Fruit fly (Drosophila melanogaster) whole organism, embryonic: Measurements from ENCODE around the gene CG43338.
A peak's percentile ranks its signal among the peaks of the same experiment; 100 is the strongest.

Experiments
- CG11093 ChIP-seq: fragments of 200-800 bp; sonication (Bioruptor generic); IDR thresholded peaks from 3 replicates; pipeline ENCODE4 v1.3.6; 2022; ENCODE audit warnings: missing biosample characterization, missing genetic modification characterization
- CG11456 ChIP-seq: fragments of 200-800 bp; sonication (Bioruptor generic); IDR thresholded peaks from 3 replicates; pipeline ENCODE4 v1.3.6; 2022; ENCODE audit warnings: missing biosample characterization, missing genetic modification characterization
- CG12942 ChIP-seq: fragments of 200-800 bp; sonication (Bioruptor generic); optimal IDR thresholded peaks from 3 replicates; lab custom pipeline; 2016; ENCODE audit warnings: missing biosample characterization, missing genetic modification characterization
- CG14014 ChIP-seq: fragments of 200-800 bp; sonication (Bioruptor generic); IDR thresholded peaks from 2 replicates; pipeline ENCODE4 v1.3.6; 2022; ENCODE audit warnings: missing biosample characterization, missing genetic modification characterization
- CG16813 ChIP-seq: fragments of 200-800 bp; sonication (Bioruptor generic); IDR thresholded peaks from 3 replicates; pipeline ENCODE4 v1.3.6; 2022; ENCODE audit warnings: missing biosample characterization, missing genetic modification characterization; ENCODE audit not compliant: partially characterized antibody
- CG18262 ChIP-seq: fragments of 200-800 bp; optimal IDR thresholded peaks from 3 replicates; lab custom pipeline; 2019; ENCODE audit warnings: missing biosample characterization, mild to moderate bottlenecking, missing genetic modification characterization, moderate library complexity
- CG18599 ChIP-seq: fragments of 200-800 bp; sonication (Bioruptor generic); optimal IDR thresholded peaks from 3 replicates; lab custom pipeline; 2017; ENCODE audit warnings: missing biosample characterization, missing genetic modification characterization, mild to moderate bottlenecking, moderate library complexity, missing genetic modification reagents
- CG18619 ChIP-seq: fragments of 200-800 bp; sonication (Bioruptor generic); optimal IDR thresholded peaks from 3 replicates; lab custom pipeline; 2017; ENCODE audit warnings: missing biosample characterization, mild to moderate bottlenecking, missing genetic modification characterization
- CG32767 ChIP-seq: fragments of 200-800 bp; sonication (Bioruptor generic); IDR thresholded peaks from 2 replicates; pipeline ENCODE4 v1.3.6; 2022; ENCODE audit warnings: missing biosample characterization, missing genetic modification characterization
- CG3281 ChIP-seq: fragments of 200-800 bp; sonication (Bioruptor generic); optimal IDR thresholded peaks from 3 replicates; lab custom pipeline; 2017; ENCODE audit warnings: missing biosample characterization, mild to moderate bottlenecking, missing genetic modification characterization
- CG4328 ChIP-seq: fragments of 200-800 bp; sonication (Bioruptor generic); optimal IDR thresholded peaks from 3 replicates; lab custom pipeline; 2017; ENCODE audit warnings: missing biosample characterization, missing genetic modification reagents, missing genetic modification characterization
- CG6272 ChIP-seq: fragments of 200-800 bp; sonication (Bioruptor generic); IDR thresholded peaks from 2 replicates; pipeline ENCODE4 v1.3.6; 2022; ENCODE audit warnings: missing biosample characterization, missing genetic modification characterization
- CG6654 ChIP-seq: fragments of 200-800 bp; sonication (Bioruptor generic); optimal IDR thresholded peaks from 2 replicates; lab custom pipeline; 2017; ENCODE audit warnings: missing biosample characterization, mild to moderate bottlenecking, missing genetic modification characterization
- CG6683 ChIP-seq: fragments of 200-800 bp; sonication (Bioruptor generic); optimal IDR thresholded peaks from 2 replicates; lab custom pipeline; 2017; ENCODE audit warnings: missing biosample characterization, mild to moderate bottlenecking, missing genetic modification characterization, missing genetic modification reagents
- Chrac-16 ChIP-seq: fragments of 200-800 bp; sonication (Bioruptor generic); optimal IDR thresholded peaks from 3 replicates; lab custom pipeline; 2016; ENCODE audit warnings: missing biosample characterization, missing genetic modification characterization
- Dp ChIP-seq: fragments of 200-800 bp; sonication (Bioruptor generic); optimal IDR thresholded peaks from 2 replicates; lab custom pipeline; 2018; ENCODE audit warnings: missing biosample characterization, mild to moderate bottlenecking, missing genetic modification characterization, moderate library complexity
- Fer3 ChIP-seq: fragments of 200-800 bp; sonication (Bioruptor generic); optimal IDR thresholded peaks from 2 replicates; lab custom pipeline; 2018; ENCODE audit warnings: missing biosample characterization, mild to moderate bottlenecking, missing genetic modification characterization, moderate library complexity
- Gug ChIP-seq: fragments of 200-800 bp; sonication (Bioruptor generic); IDR thresholded peaks from 4 replicates; pipeline ENCODE4 v1.3.6; 2022; ENCODE audit warnings: missing biosample characterization, missing genetic modification characterization
- H2.0 ChIP-seq: fragments of 200-800 bp; sonication (Bioruptor generic); IDR thresholded peaks from 2 replicates; pipeline ENCODE4 v1.3.6; 2022; ENCODE audit warnings: missing biosample characterization, missing genetic modification characterization
- HmgZ ChIP-seq: fragments of 200-800 bp; sonication (Bioruptor generic); optimal IDR thresholded peaks from 2 replicates; lab custom pipeline; 2018; ENCODE audit warnings: missing biosample characterization, mild to moderate bottlenecking, missing genetic modification characterization
- Hsf ChIP-seq: fragments of 200-800 bp; sonication (Bioruptor generic); optimal IDR thresholded peaks from 3 replicates; lab custom pipeline; 2016; ENCODE audit warnings: missing biosample characterization, missing genetic modification characterization
- Kr ChIP-seq: fragments of 200-800 bp; sonication (Bioruptor generic); optimal IDR thresholded peaks from 2 replicates; lab custom pipeline; 2017; ENCODE audit warnings: missing biosample characterization, mild to moderate bottlenecking, missing genetic modification characterization
- Lim3 ChIP-seq: fragments of 200-800 bp; sonication (Bioruptor generic); IDR thresholded peaks from 2 replicates; pipeline ENCODE4 v1.3.6; 2022; ENCODE audit warnings: missing biosample characterization, missing genetic modification characterization
- Meics ChIP-seq: fragments of 200-800 bp; sonication (Bioruptor generic); optimal IDR thresholded peaks from 2 replicates; lab custom pipeline; 2017; ENCODE audit warnings: missing biosample characterization, mild to moderate bottlenecking, missing genetic modification characterization
- NK7.1 ChIP-seq: fragments of 200-800 bp; sonication (Bioruptor generic); optimal IDR thresholded peaks from 3 replicates; lab custom pipeline; 2016; ENCODE audit warnings: missing biosample characterization, missing genetic modification characterization
- Rx ChIP-seq: fragments of 200-800 bp; sonication (Bioruptor generic); IDR thresholded peaks from 2 replicates; pipeline ENCODE4 v1.3.6; 2022; ENCODE audit warnings: missing biosample characterization, missing genetic modification characterization
- Side ChIP-seq: fragments of 200-800 bp; sonication (Bioruptor generic); optimal IDR thresholded peaks from 2 replicates; lab custom pipeline; 2016; ENCODE audit warnings: missing biosample characterization, missing genetic modification characterization
- btn ChIP-seq: fragments of 200-800 bp; sonication (Bioruptor generic); optimal IDR thresholded peaks from 2 replicates; lab custom pipeline; 2016; ENCODE audit warnings: missing biosample characterization, missing genetic modification characterization
- cg ChIP-seq: fragments of 200-800 bp; sonication (Bioruptor generic); optimal IDR thresholded peaks from 3 replicates; lab custom pipeline; 2019; ENCODE audit warnings: missing biosample characterization, mild to moderate bottlenecking, missing genetic modification characterization, moderate library complexity
- dimm ChIP-seq: fragments of 200-800 bp; sonication (Bioruptor generic); IDR thresholded peaks from 2 replicates; pipeline ENCODE4 v1.3.6; 2022; ENCODE audit warnings: missing biosample characterization, missing genetic modification characterization
- dmrt99B ChIP-seq: fragments of 200-800 bp; sonication (Bioruptor generic); optimal IDR thresholded peaks from 2 replicates; lab custom pipeline; 2018; ENCODE audit warnings: missing biosample characterization, mild to moderate bottlenecking, missing genetic modification characterization, moderate library complexity
- grn ChIP-seq: fragments of 200-800 bp; sonication (Bioruptor generic); optimal IDR thresholded peaks from 3 replicates; lab custom pipeline; 2017; ENCODE audit warnings: missing biosample characterization, missing genetic modification characterization
- gro ChIP-seq: fragments of 200-800 bp; sonication (Bioruptor generic); optimal IDR thresholded peaks from 2 replicates; lab custom pipeline; 2016; ENCODE audit warnings: missing biosample characterization, missing genetic modification characterization
- ind ChIP-seq: fragments of 200-800 bp; sonication (Bioruptor generic); optimal IDR thresholded peaks from 3 replicates; lab custom pipeline; 2016; ENCODE audit warnings: missing biosample characterization, missing genetic modification characterization
- inv ChIP-seq: fragments of 200-800 bp; sonication (Bioruptor generic); IDR thresholded peaks from 2 replicates; pipeline ENCODE4 v1.3.6; 2022; ENCODE audit warnings: missing biosample characterization, missing genetic modification characterization; ENCODE audit not compliant: partially characterized antibody
- klu ChIP-seq: fragments of 200-800 bp; sonication (Bioruptor generic); IDR thresholded peaks from 2 replicates; pipeline ENCODE4 v1.3.6; 2022; ENCODE audit warnings: missing biosample characterization, missing genetic modification characterization
- lab ChIP-seq: fragments of 200-800 bp; sonication (Bioruptor generic); optimal IDR thresholded peaks from 3 replicates; lab custom pipeline; 2017; ENCODE audit warnings: missing biosample characterization, missing genetic modification characterization, mild to moderate bottlenecking, moderate library complexity, missing genetic modification reagents
- lov ChIP-seq, 2 experiments: fragments of 200-800 bp in 1 of 2; fragments of >200 bp in 1 of 2; sonication (Bioruptor generic) in 1 of 2; IDR thresholded peaks in 1 of 2; optimal IDR thresholded peaks in 1 of 2; 2 replicates in 1 of 2; 3 replicates in 1 of 2; pipeline versions ENCODE4 v1.3.6 to Lab custom; 2017 to 2022; ENCODE audit warnings: missing biosample characterization in 1 of 2, missing genetic modification characterization in 1 of 2
- mam ChIP-seq: fragments of 200-800 bp; sonication (Bioruptor generic); optimal IDR thresholded peaks from 3 replicates; lab custom pipeline; 2016; ENCODE audit warnings: missing biosample characterization, missing genetic modification characterization
- odd ChIP-seq: fragments of 200-800 bp; sonication (Bioruptor generic); optimal IDR thresholded peaks from 2 replicates; lab custom pipeline; 2017; ENCODE audit warnings: missing biosample characterization, mild to moderate bottlenecking, missing genetic modification characterization
- pnt ChIP-seq: fragments of 200-800 bp; sonication (Bioruptor generic); optimal IDR thresholded peaks from 3 replicates; lab custom pipeline; 2016; ENCODE audit warnings: missing biosample characterization, missing genetic modification characterization
- psq ChIP-seq: fragments of 200-800 bp; sonication (Bioruptor generic); optimal IDR thresholded peaks from 2 replicates; lab custom pipeline; 2017; ENCODE audit warnings: missing biosample characterization, missing genetic modification characterization
- seq ChIP-seq: fragments of 200-800 bp; sonication (Bioruptor generic); IDR thresholded peaks from 2 replicates; pipeline ENCODE4 v1.3.6; 2022; ENCODE audit warnings: missing biosample characterization, missing genetic modification characterization
- ttk ChIP-seq: fragments of 200-800 bp; sonication (Bioruptor generic); IDR thresholded peaks from 2 replicates; pipeline ENCODE4 v2.1.2; 2022; ENCODE audit warnings: missing biosample characterization, missing genetic modification characterization
- vvl ChIP-seq: fragments of 200-800 bp; sonication (Bioruptor generic); IDR thresholded peaks from 2 replicates; pipeline ENCODE4 v1.3.6; 2022; ENCODE audit warnings: missing biosample characterization, missing genetic modification characterization
- zen2 ChIP-seq: fragments of 200-800 bp; sonication (Bioruptor generic); IDR thresholded peaks from 3 replicates; pipeline ENCODE4 v1.3.6; 2022; ENCODE audit warnings: missing biosample characterization, missing genetic modification characterization; ENCODE audit not compliant: partially characterized antibody

CG43338 gene

dm6 chr2L:18677910-18678639, 7.0 kb upstream of the CG43338 start (continued):
- TF ChIP-seq pnt (GFP tag; lab: Kevin White, UChicago) = no peak
- no peak for TF ChIP-seq CG6683 (GFP tag; lab: Kevin White, UChicago)
- no peak for TF ChIP-seq gro (GFP tag; lab: Kevin White, UChicago)
- TF ChIP-seq CG11093 (GFP tag; lab: Robert Waterston, UW) = no peak
- TF ChIP-seq Meics = no peak
- no peak for TF ChIP-seq CG18262 (tag; lab: Kevin White, UChicago)
- no peak for TF ChIP-seq Side (GFP tag; lab: Kevin White, UChicago)
- TF ChIP-seq CG18619 (GFP tag; lab: Kevin White, UChicago) = peak; percentile 9
- peak; percentile 12 for TF ChIP-seq CG4328 (GFP tag; lab: Kevin White, UChicago)
- TF ChIP-seq ttk (GFP tag; lab: Robert Waterston, UW) = no peak
- no peak for TF ChIP-seq dimm (GFP tag; lab: Robert Waterston, UW)
- TF ChIP-seq Chrac-16 (GFP tag; lab: Kevin White, UChicago) = peak; percentile 15
- no peak for TF ChIP-seq Gug (GFP tag; lab: Robert Waterston, UW)
- TF ChIP-seq ind (GFP tag; lab: Kevin White, UChicago) = peak; percentile 3
- no peak for TF ChIP-seq Fer3 (tag; lab: Kevin White, UChicago)
- TF ChIP-seq klu = no peak
- no peak for TF ChIP-seq Kr (GFP tag; lab: Kevin White, UChicago)
- no peak for TF ChIP-seq lov (optimal IDR thresholded peaks at IDR 0.05; lab: Kevin White, UChicago)
- TF ChIP-seq lov (GFP tag; IDR thresholded peaks at IDR 0.05; lab: Robert Waterston, UW) = no peak
- no peak for TF ChIP-seq Lim3
- TF ChIP-seq CG6272 (GFP tag; lab: Robert Waterston, UW) = no peak
- TF ChIP-seq btn (GFP tag; lab: Kevin White, UChicago) = no peak

DNA sequence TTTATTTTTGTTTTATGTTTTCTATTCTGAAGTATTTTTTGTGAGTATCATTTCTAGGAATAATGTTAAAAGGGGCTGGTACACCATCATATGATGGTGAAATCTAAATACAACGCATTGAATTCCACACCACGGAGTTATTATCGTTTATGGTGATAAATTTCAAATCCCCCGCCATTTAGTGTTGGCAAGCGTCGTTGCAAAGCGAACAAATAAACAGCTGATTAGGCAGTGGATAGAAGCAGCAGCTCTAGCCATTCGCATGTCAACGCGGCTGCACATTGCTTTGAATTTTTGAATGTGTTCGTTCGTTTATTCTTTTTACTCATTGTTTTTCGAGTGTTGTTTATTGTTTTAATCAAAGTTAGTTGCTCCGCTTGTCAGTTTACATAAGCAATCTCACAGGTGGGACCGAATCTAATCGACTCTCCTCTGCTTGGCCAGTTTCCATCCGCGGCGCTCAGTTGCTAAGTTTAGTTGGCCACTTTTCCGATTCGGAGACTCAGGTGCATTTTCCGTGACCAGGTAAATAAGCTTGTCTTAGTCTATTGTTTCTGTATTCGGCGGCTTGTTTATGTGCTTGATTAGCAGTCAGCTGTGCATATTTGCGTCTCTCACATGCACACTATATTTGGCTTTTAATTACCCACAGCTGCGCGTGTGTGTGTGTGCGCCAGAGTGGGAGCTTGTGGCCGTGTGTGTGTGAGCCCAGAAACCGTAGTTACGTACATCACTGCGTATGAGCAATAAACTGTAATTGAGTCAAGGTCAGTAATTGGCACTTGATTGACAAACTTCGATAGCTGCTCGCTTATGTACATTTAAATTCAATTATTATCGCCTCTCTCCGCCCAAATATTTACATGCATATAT, 6.1 kb upstream of the CG43338 start, which contains the start of the genes Mst36Fa and CG31751:
TSS of gene Mst36Fa (minus strand) at position 51 of the 873 bp plus-strand sequence.
TSS of gene CG31751 (plus strand) at position 274 of the 873 bp plus-strand sequence.
- peak; percentile 46; the same call in 1 of the 2 replicates for TF ChIP-seq vvl
- peak; percentile 49 for TF ChIP-seq psq (GFP tag; lab: Kevin White, UChicago)
- peak; percentile 91 for TF ChIP-seq CG18599 (GFP tag; lab: Kevin White, UChicago)
- TF ChIP-seq CG32767 = peak; percentile 60
- TF ChIP-seq NK7.1 (GFP tag; lab: Kevin White, UChicago) = peak; percentile 81
- TF ChIP-seq lab (GFP tag; lab: Kevin White, UChicago) = peak; percentile 94
- TF ChIP-seq seq (GFP tag; lab: Robert Waterston, UW) = peak; percentile 77
- peak; percentile 80 for TF ChIP-seq CG3281 (GFP tag; lab: Kevin White, UChicago)
- TF ChIP-seq CG14014 (GFP tag; lab: Robert Waterston, UW) = peak; percentile 85; the same call in 1 of the 2 replicates
- TF ChIP-seq dmrt99B (tag; lab: Kevin White, UChicago) = peak; percentile 79
- peak; percentile 29 for TF ChIP-seq CG6654 (GFP tag; lab: Kevin White, UChicago)
- TF ChIP-seq CG12942 (GFP tag; lab: Kevin White, UChicago) = peak; percentile 73
- TF ChIP-seq Fer3 (tag; lab: Kevin White, UChicago) = peak; percentile 80
- TF ChIP-seq HmgZ (tag; lab: Kevin White, UChicago) = peak; percentile 68
- no peak for TF ChIP-seq zen2 (GFP tag; lab: Robert Waterston, UW)
- TF ChIP-seq Dp (GFP tag; lab: Kevin White, UChicago) = peak; percentile 97
- no peak for TF ChIP-seq Rx
- TF ChIP-seq H2.0 (GFP tag; lab: Robert Waterston, UW) = no peak
- TF ChIP-seq mam (GFP tag; lab: Kevin White, UChicago) = peak; percentile 58
- TF ChIP-seq cg (GFP tag; lab: Kevin White, UChicago) = peak; percentile 87
- peak; percentile 83 for TF ChIP-seq CG11456 (GFP tag; lab: Robert Waterston, UW)
- TF ChIP-seq Hsf = peak; percentile 64
- no peak for TF ChIP-seq CG16813 (GFP tag; lab: Robert Waterston, UW)
- TF ChIP-seq odd (GFP tag; lab: Kevin White, UChicago) = peak; percentile 92
- no peak for TF ChIP-seq inv (GFP tag; lab: Robert Waterston, UW)
- peak; percentile 44; the same call in 1 of the 3 replicates for TF ChIP-seq CG11093 (GFP tag; lab: Robert Waterston, UW)
- TF ChIP-seq grn = peak; percentile 86
